Worm (Caenorhabditis elegans) whole organism, early embryonic: ENCODE measurements around the gene srw-35.

Source experiments
- B0310.2 ChIP-seq: sonication (generic microtip); optimal IDR thresholded peaks from 2 replicates; lab custom pipeline; 2016; ENCODE audit warnings: mild to moderate bottlenecking, missing genetic modification characterization, missing compliant biosample characterization
- aly-1 ChIP-seq: sonication (generic microtip); optimal IDR thresholded peaks from 2 replicates; lab custom pipeline; 2016; ENCODE audit warnings: missing genetic modification characterization, missing compliant biosample characterization
- ama-1 ChIP-seq: fragments of 150-350 bp; optimal IDR thresholded peaks from 2 replicates; lab custom pipeline; 2014
- ceh-13 ChIP-seq: fragments of 200-800 bp; sonication (Bioruptor generic); optimal IDR thresholded peaks from 2 replicates; lab custom pipeline; 2018; ENCODE audit warnings: mild to moderate bottlenecking, missing genetic modification characterization, missing compliant biosample characterization
- hmbx-1 ChIP-seq: sonication (generic microtip); optimal IDR thresholded peaks from 2 replicates; lab custom pipeline; 2016; ENCODE audit warnings: mild to moderate bottlenecking, missing genetic modification characterization, missing compliant biosample characterization
- hmg-4 ChIP-seq: fragments of 200-800 bp; sonication (Bioruptor generic); optimal IDR thresholded peaks from 2 replicates; lab custom pipeline; 2018; ENCODE audit warnings: mild to moderate bottlenecking, missing genetic modification characterization, missing compliant biosample characterization
- tbx-37 ChIP-seq: fragments of 200-800 bp; sonication (Bioruptor generic); conservative IDR thresholded peaks from 2 replicates; pipeline ENCODE4 v1.3.6; 2022; ENCODE audit warnings: missing genetic modification reagents, missing genetic modification characterization, missing compliant biosample characterization

- no peak for TF ChIP-seq hmbx-1 (tag; lab: Kevin White, UChicago)
- TF ChIP-seq tbx-37 (GFP tag; lab: Robert Waterston, UW): no peak
- TF ChIP-seq B0310.2 (tag; lab: Kevin White, UChicago): no peak
- no peak for TF ChIP-seq ama-1 (lab: Kevin White, UChicago)
- TF ChIP-seq ceh-13 (GFP tag; lab: Kevin White, UChicago): no peak
- no peak for TF ChIP-seq aly-1 (tag; lab: Kevin White, UChicago)
- no peak for TF ChIP-seq hmg-4
Measured at ce11 chrV:16483681-16484080, 11.4 kb downstream of the srw-35 start, which contains the start of gene srh-139.
